Fruit fly (Drosophila melanogaster) whole organism, embryonic: ENCODE results near the gene ash1.

ENCODE experiments used
- Abd-B ChIP-seq: fragments of 200-800 bp; sonication (Bioruptor generic); optimal IDR thresholded peaks from 2 replicates; lab custom pipeline; 2018; ENCODE audit warnings: missing biosample characterization, mild to moderate bottlenecking, missing genetic modification characterization, moderate library complexity
- Aef1 ChIP-seq: fragments of 200-800 bp; sonication (Bioruptor generic); IDR thresholded peaks from 3 replicates; pipeline ENCODE4 v1.3.6; 2022; ENCODE audit warnings: missing biosample characterization, missing genetic modification characterization
- CG10267 ChIP-seq: fragments of 200-800 bp; sonication (Bioruptor generic); optimal IDR thresholded peaks from 2 replicates; lab custom pipeline; 2018; ENCODE audit warnings: missing biosample characterization, mild to moderate bottlenecking, missing genetic modification characterization, moderate library complexity
- CG10462 ChIP-seq: fragments of 200-800 bp; sonication (Bioruptor generic); optimal IDR thresholded peaks from 2 replicates; lab custom pipeline; 2016; ENCODE audit warnings: missing biosample characterization, missing genetic modification characterization
- CG11247 ChIP-seq: fragments of 200-800 bp; sonication (Bioruptor generic); IDR thresholded peaks from 2 replicates; pipeline ENCODE4 v1.3.6; 2022; ENCODE audit warnings: missing biosample characterization, missing genetic modification characterization
- CG11560 ChIP-seq: fragments of 200-800 bp; sonication (Bioruptor generic); IDR thresholded peaks from 3 replicates; pipeline ENCODE4 v1.3.6; 2022; ENCODE audit warnings: missing biosample characterization, missing genetic modification characterization
- CG11695 ChIP-seq: fragments of 200-800 bp; sonication (Bioruptor generic); IDR thresholded peaks from 3 replicates; pipeline ENCODE4 v1.3.6; 2022; ENCODE audit warnings: missing biosample characterization, missing genetic modification characterization
- CG12744 ChIP-seq: fragments of 200-800 bp; sonication (Bioruptor generic); optimal IDR thresholded peaks from 2 replicates; lab custom pipeline; 2016; ENCODE audit warnings: missing biosample characterization, missing genetic modification characterization
- CG12769 ChIP-seq: fragments of 200-800 bp; sonication (Bioruptor generic); optimal IDR thresholded peaks from 2 replicates; lab custom pipeline; 2019; ENCODE audit warnings: missing biosample characterization, mild to moderate bottlenecking, missing genetic modification characterization, moderate library complexity
- CG14667 ChIP-seq: fragments of 200-800 bp; sonication (Bioruptor generic); IDR thresholded peaks from 2 replicates; pipeline ENCODE4 v1.3.6; 2022; ENCODE audit warnings: missing biosample characterization, missing genetic modification characterization
- CG15479 ChIP-seq: fragments of 200-800 bp; sonication (Bioruptor generic); optimal IDR thresholded peaks from 3 replicates; lab custom pipeline; 2019; ENCODE audit warnings: missing biosample characterization, mild to moderate bottlenecking, missing genetic modification characterization, moderate library complexity
- CG15601 ChIP-seq: fragments of 200-800 bp; sonication (Bioruptor generic); optimal IDR thresholded peaks from 3 replicates; lab custom pipeline; 2019; ENCODE audit warnings: missing biosample characterization, mild to moderate bottlenecking, missing genetic modification characterization, moderate library complexity
- CG16815 ChIP-seq: fragments of 200-800 bp; sonication (Bioruptor generic); optimal IDR thresholded peaks from 3 replicates; lab custom pipeline; 2017; ENCODE audit warnings: missing biosample characterization, mild to moderate bottlenecking, missing genetic modification characterization
- CG17186 ChIP-seq: fragments of 200-800 bp; sonication (Bioruptor generic); optimal IDR thresholded peaks from 3 replicates; lab custom pipeline; 2017; ENCODE audit warnings: missing biosample characterization, missing genetic modification reagents, missing genetic modification characterization
- CG2129 ChIP-seq: fragments of 200-800 bp; sonication (Bioruptor generic); IDR thresholded peaks from 2 replicates; pipeline ENCODE4 v1.3.6; 2022; ENCODE audit warnings: missing biosample characterization, missing genetic modification characterization; ENCODE audit not compliant: partially characterized antibody
- CG2199 ChIP-seq: fragments of 200-800 bp; sonication (Bioruptor generic); IDR thresholded peaks from 3 replicates; pipeline ENCODE4 v1.3.6; 2022; ENCODE audit warnings: missing biosample characterization, missing genetic modification characterization
- CG2889 ChIP-seq: fragments of 200-800 bp; sonication (Bioruptor generic); IDR thresholded peaks from 3 replicates; pipeline ENCODE4 v1.3.6; 2022; ENCODE audit warnings: missing biosample characterization, missing genetic modification characterization
- CG4404 ChIP-seq: fragments of 200-800 bp; sonication (Bioruptor generic); IDR thresholded peaks from 2 replicates; pipeline ENCODE4 v1.3.6; 2022; ENCODE audit warnings: missing biosample characterization, missing genetic modification characterization
- CG4424 ChIP-seq: fragments of 200-800 bp; sonication (Bioruptor generic); optimal IDR thresholded peaks from 3 replicates; lab custom pipeline; 2016; ENCODE audit warnings: missing biosample characterization, missing genetic modification characterization
- CG6254 ChIP-seq: fragments of 200-800 bp; sonication (Bioruptor generic); optimal IDR thresholded peaks from 3 replicates; lab custom pipeline; 2017; ENCODE audit warnings: mild to moderate bottlenecking, missing biosample characterization, missing genetic modification reagents, missing genetic modification characterization
- Camta ChIP-seq: fragments of 200-800 bp; sonication (Bioruptor generic); optimal IDR thresholded peaks from 2 replicates; lab custom pipeline; 2016; ENCODE audit warnings: missing biosample characterization, missing genetic modification characterization
- D19B ChIP-seq: fragments of 200-800 bp; sonication (Bioruptor generic); optimal IDR thresholded peaks from 2 replicates; lab custom pipeline; 2017; ENCODE audit warnings: missing biosample characterization, mild to moderate bottlenecking, missing genetic modification characterization
- H15 ChIP-seq: fragments of 200-800 bp; sonication (Bioruptor generic); IDR thresholded peaks from 3 replicates; pipeline ENCODE4 v1.3.6; 2022; ENCODE audit warnings: missing biosample characterization, missing genetic modification characterization
- MBD-R2 ChIP-seq: fragments of 200-800 bp; sonication (Bioruptor generic); IDR thresholded peaks from 2 replicates; pipeline ENCODE4 v1.3.6; 2022; ENCODE audit warnings: missing biosample characterization, missing genetic modification characterization
- Opbp ChIP-seq: fragments of 200-800 bp; sonication (Bioruptor generic); IDR thresholded peaks from 3 replicates; pipeline ENCODE4 v1.3.6; 2022; ENCODE audit warnings: missing biosample characterization, missing genetic modification characterization; ENCODE audit not compliant: partially characterized antibody
- Rfx ChIP-seq: fragments of 200-800 bp; sonication (Bioruptor generic); IDR thresholded peaks from 2 replicates; pipeline ENCODE4 v1.3.6; 2022; ENCODE audit warnings: missing biosample characterization, missing genetic modification characterization
- Stat92E ChIP-seq, 3 experiments: fragments of >200 bp in 2 of 3; fragments of 200-800 bp in 1 of 3; sonication (Bioruptor generic) in 1 of 3; optimal IDR thresholded peaks; 2 replicates each; lab custom pipeline; 2017 to 2019; ENCODE audit warnings: missing biosample characterization in 3 of 3, missing genetic modification characterization in 3 of 3, mild to moderate bottlenecking in 1 of 3, moderate library complexity in 1 of 3
- Xrp1 ChIP-seq: fragments of 200-800 bp; sonication (Bioruptor generic); IDR thresholded peaks from 2 replicates; pipeline ENCODE4 v1.3.6; 2022; ENCODE audit warnings: missing biosample characterization, missing genetic modification characterization
- amos ChIP-seq: fragments of 200-800 bp; sonication (Bioruptor generic); IDR thresholded peaks from 2 replicates; pipeline ENCODE4 v1.3.6; 2022; ENCODE audit warnings: missing biosample characterization, missing genetic modification characterization; ENCODE audit not compliant: partially characterized antibody
- bbx ChIP-seq: fragments of 200-800 bp; sonication (Bioruptor generic); IDR thresholded peaks from 2 replicates; pipeline ENCODE4 v1.3.6; 2022; ENCODE audit warnings: missing biosample characterization, missing genetic modification characterization; ENCODE audit not compliant: partially characterized antibody
- chinmo ChIP-seq: fragments of 200-800 bp; sonication (Bioruptor generic); IDR thresholded peaks from 4 replicates; pipeline ENCODE4 v1.3.6; 2022; ENCODE audit warnings: missing biosample characterization, missing genetic modification characterization; ENCODE audit not compliant: partially characterized antibody
- corto ChIP-seq: fragments of 200-800 bp; sonication (Bioruptor generic); optimal IDR thresholded peaks from 2 replicates; lab custom pipeline; 2016; ENCODE audit warnings: missing biosample characterization, mild to moderate bottlenecking, missing genetic modification characterization, moderate library complexity
- ewg ChIP-seq: fragments of 200-800 bp; sonication (Bioruptor generic); optimal IDR thresholded peaks from 3 replicates; lab custom pipeline; 2017; ENCODE audit warnings: mild to moderate bottlenecking, missing biosample characterization, missing genetic modification reagents, missing genetic modification characterization
- eyg ChIP-seq: fragments of 200-800 bp; sonication (Bioruptor generic); optimal IDR thresholded peaks from 3 replicates; lab custom pipeline; 2016; ENCODE audit warnings: missing biosample characterization, missing genetic modification characterization
- fd64A ChIP-seq: fragments of 200-800 bp; sonication (Bioruptor generic); optimal IDR thresholded peaks from 3 replicates; lab custom pipeline; 2018; ENCODE audit warnings: missing biosample characterization, mild to moderate bottlenecking, missing genetic modification characterization
- fd96Cb ChIP-seq: fragments of 200-800 bp; sonication (Bioruptor generic); optimal IDR thresholded peaks from 2 replicates; lab custom pipeline; 2018; ENCODE audit warnings: missing biosample characterization, mild to moderate bottlenecking, missing genetic modification characterization, moderate library complexity
- gem ChIP-seq: fragments of 200-800 bp; sonication (Bioruptor generic); optimal IDR thresholded peaks from 2 replicates; lab custom pipeline; 2019; ENCODE audit warnings: missing biosample characterization, mild to moderate bottlenecking, missing genetic modification characterization, moderate library complexity
- ken ChIP-seq: fragments of 200-800 bp; sonication (Bioruptor generic); IDR thresholded peaks from 3 replicates; pipeline ENCODE4 v1.3.6; 2022; ENCODE audit warnings: missing biosample characterization, missing genetic modification characterization
- kni ChIP-seq: fragments of 200-800 bp; sonication (Bioruptor generic); optimal IDR thresholded peaks from 3 replicates; lab custom pipeline; 2017; ENCODE audit warnings: mild to moderate bottlenecking, missing biosample characterization, missing genetic modification reagents, missing genetic modification characterization
- pfk ChIP-seq: fragments of 200-800 bp; sonication (Bioruptor generic); optimal IDR thresholded peaks from 2 replicates; lab custom pipeline; 2018; ENCODE audit warnings: missing biosample characterization, mild to moderate bottlenecking, missing genetic modification characterization, moderate library complexity
- phol ChIP-seq: fragments of 200-800 bp; sonication (Bioruptor generic); optimal IDR thresholded peaks from 3 replicates; lab custom pipeline; 2018; ENCODE audit warnings: missing biosample characterization, mild to moderate bottlenecking, missing genetic modification characterization, moderate library complexity
- pzg ChIP-seq: fragments of 200-800 bp; sonication (Bioruptor generic); optimal IDR thresholded peaks from 3 replicates; lab custom pipeline; 2018; ENCODE audit warnings: missing biosample characterization, mild to moderate bottlenecking, missing genetic modification characterization, moderate library complexity
- sqz ChIP-seq: fragments of 200-800 bp; sonication (Bioruptor generic); optimal IDR thresholded peaks from 3 replicates; lab custom pipeline; 2018; ENCODE audit warnings: missing biosample characterization, mild to moderate bottlenecking, missing genetic modification characterization
- tll ChIP-seq, 2 experiments: fragments of 200-800 bp in 1 of 2; fragments of >200 bp in 1 of 2; sonication (Bioruptor generic) in 1 of 2; optimal IDR thresholded peaks; 2 replicates each; lab custom pipeline; 2017 to 2019; ENCODE audit warnings: missing biosample characterization in 2 of 2, missing genetic modification characterization in 2 of 2, mild to moderate bottlenecking in 1 of 2, moderate library complexity in 1 of 2
- toy ChIP-seq: fragments of 200-800 bp; sonication (Bioruptor generic); IDR thresholded peaks from 2 replicates; pipeline ENCODE4 v1.3.6; 2022; ENCODE audit warnings: missing biosample characterization, missing genetic modification characterization
- unc-4 ChIP-seq: fragments of 200-800 bp; sonication (Bioruptor generic); IDR thresholded peaks from 2 replicates; pipeline ENCODE4 v1.3.6; 2022; ENCODE audit warnings: missing biosample characterization, missing genetic modification characterization; ENCODE audit not compliant: partially characterized antibody
- usp ChIP-seq: fragments of >200 bp; optimal IDR thresholded peaks from 2 replicates; lab custom pipeline; 2017; ENCODE audit warnings: missing biosample characterization, missing genetic modification characterization
- vfl ChIP-seq: fragments of 200-800 bp; sonication (Bioruptor generic); optimal IDR thresholded peaks from 2 replicates; lab custom pipeline; 2016; ENCODE audit warnings: missing biosample characterization, missing genetic modification characterization
- zen ChIP-seq: fragments of 200-800 bp; sonication (Bioruptor generic); optimal IDR thresholded peaks from 3 replicates; lab custom pipeline; 2018; ENCODE audit warnings: missing biosample characterization, mild to moderate bottlenecking, missing genetic modification characterization, moderate library complexity

The ash1 gene

DNA sequence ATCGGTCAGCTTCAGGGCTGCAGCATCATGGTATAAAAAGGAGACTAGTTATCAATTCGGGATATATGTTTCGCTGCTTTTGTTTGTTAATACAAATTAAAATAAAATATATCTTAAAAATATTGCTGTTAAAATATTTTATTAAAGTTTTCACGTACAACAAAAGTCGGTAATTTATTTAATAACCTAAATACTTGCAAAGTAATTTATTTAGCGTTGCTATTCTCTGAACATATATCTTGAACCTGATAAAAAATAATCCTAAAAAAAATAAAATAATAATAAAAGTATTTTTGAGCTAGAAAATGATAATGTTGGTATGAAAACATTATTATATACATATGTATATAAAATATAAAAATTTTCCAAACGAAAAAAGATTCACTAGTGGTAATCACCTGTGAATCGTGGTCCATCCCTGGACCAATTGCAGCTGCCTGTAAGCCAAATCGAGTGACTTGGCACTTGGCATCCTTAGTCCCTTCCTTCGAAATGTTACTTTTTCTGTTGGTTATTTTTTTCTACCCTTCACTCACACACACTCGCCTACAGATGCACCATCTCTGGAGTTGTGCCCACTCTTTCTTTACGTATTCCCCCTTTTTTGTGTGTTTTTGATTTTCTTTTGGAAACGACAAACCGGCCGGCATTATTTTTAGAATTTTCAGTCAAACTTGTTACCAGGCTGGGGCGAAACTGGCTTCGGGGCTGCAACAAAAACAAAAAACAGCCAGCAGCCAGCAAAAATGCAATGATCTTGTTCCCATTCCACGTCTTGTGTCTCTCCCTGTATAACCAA is 41.2 kb downstream of the ash1 start (continued):
- TF ChIP-seq bbx (GFP tag; lab: Robert Waterston, UW) (no peak), phol (tag; lab: Kevin White, UChicago) (peak; percentile 65), CG6254 (GFP tag; lab: Kevin White, UChicago) (no peak), H15 (GFP tag; lab: Robert Waterston, UW) (no peak), Aef1 (no peak), CG17186 (GFP tag; lab: Kevin White, UChicago) (no peak), pfk (GFP tag; lab: Kevin White, UChicago) (no peak), sqz (GFP tag; lab: Kevin White, UChicago) (peak; percentile 15), CG11247 (GFP tag; lab: Robert Waterston, UW) (no peak), CG12744 (no peak), MBD-R2 (GFP tag; lab: Robert Waterston, UW) (no peak), D19B (GFP tag; lab: Kevin White, UChicago) (no peak), CG10267 (tag; lab: Kevin White, UChicago) (peak; percentile 51), CG2889 (no peak), CG11695 (GFP tag; lab: Robert Waterston, UW) (no peak), Xrp1 (peak; percentile 40; the same call in 1 of the 2 replicates), CG15601 (peak; percentile 29), unc-4 (GFP tag; lab: Robert Waterston, UW) (no peak), toy (GFP tag; lab: Robert Waterston, UW) (no peak), CG16815 (GFP tag; lab: Kevin White, UChicago) (peak; percentile 24), Stat92E (GFP tag; optimal IDR thresholded peaks at IDR 0.05; lab: Kevin White, UChicago) (peak in 1 of 3 experiments; percentile 9), CG4404 (GFP tag; lab: Robert Waterston, UW) (peak; percentile 45), CG12769 (no peak), CG10462 (GFP tag; lab: Kevin White, UChicago) (no peak), corto (peak; percentile 52), usp (GFP tag; lab: Kevin White, UChicago) (no peak), CG14667 (GFP tag; lab: Robert Waterston, UW) (no peak), gem (tag; lab: Kevin White, UChicago) (peak; percentile 64), CG4424 (GFP tag; lab: Kevin White, UChicago) (no peak), ewg (GFP tag; lab: Kevin White, UChicago) (no peak), fd64A (GFP tag; lab: Kevin White, UChicago) (no peak), Camta (no peak), eyg (GFP tag; lab: Kevin White, UChicago) (no peak), Abd-B (GFP tag; lab: Kevin White, UChicago) (no peak), CG2129 (GFP tag; lab: Robert Waterston, UW) (no peak), Rfx (GFP tag; lab: Robert Waterston, UW) (no peak), chinmo (GFP tag; lab: Robert Waterston, UW) (0 out of 4 replicates have a peak, but pooled peaks have one; percentile 63)
- TF ChIP-seq, all 482 proteins: peak for 52

DNA sequence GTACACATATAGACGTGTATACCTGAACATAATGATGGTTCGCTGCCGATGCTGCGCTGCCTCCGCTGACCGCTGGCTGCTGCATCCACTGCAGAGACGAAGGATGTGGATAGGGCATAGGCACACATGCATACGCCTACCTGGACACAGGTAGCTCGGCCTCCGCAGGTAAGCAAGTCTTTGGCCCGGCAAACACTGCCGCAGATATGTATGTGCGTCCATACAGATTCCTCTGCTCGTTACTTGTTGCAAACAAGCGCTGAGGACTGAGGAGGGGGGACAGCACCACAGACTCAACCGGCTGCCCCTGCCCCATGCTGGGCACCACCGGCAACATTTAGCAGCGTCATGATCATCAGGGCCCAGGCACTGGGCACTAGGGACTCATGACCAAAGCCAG is 41.8 kb downstream of the ash1 start:
- TF ChIP-seq ken (GFP tag; lab: Robert Waterston, UW) (no peak), vfl (GFP tag; lab: Kevin White, UChicago) (peak; percentile 46), amos (GFP tag; lab: Robert Waterston, UW) (0 out of 2 replicates have a peak, but pooled peaks have one; percentile 8), CG15479 (GFP tag; lab: Kevin White, UChicago) (peak; percentile 57), CG2199 (GFP tag; lab: Robert Waterston, UW) (peak; percentile 30; the same call in 1 of the 3 replicates), kni (GFP tag; lab: Kevin White, UChicago) (peak; percentile 95), CG11560 (tag; lab: Robert Waterston, UW) (no peak; the same call in 2 of the 3 replicates), tll (GFP tag; optimal IDR thresholded peaks at IDR 0.05; lab: Kevin White, UChicago) (no peak), Opbp (GFP tag; lab: Robert Waterston, UW) (0 out of 3 replicates have a peak, but pooled peaks have one; percentile 25), zen (tag; lab: Kevin White, UChicago) (peak; percentile 46), pzg (GFP tag; lab: Kevin White, UChicago) (no peak), fd96Cb (tag; lab: Kevin White, UChicago) (no peak)
